Fruit fly (Drosophila melanogaster): Measurements from ENCODE around the gene mtSSB.

The mtSSB gene

dm6 chr3R:16208106-16208780, 3.2 kb upstream of the mtSSB start (continued):
- TF ChIP-seq CG1792 (GFP tag; optimal IDR thresholded peaks at IDR 0.05), result no peak
- peak; percentile 43; the same call in 1 of the 3 replicates for TF ChIP-seq gce (GFP tag; IDR thresholded peaks at IDR 0.05)
- TF ChIP-seq CG5180 (GFP tag; optimal IDR thresholded peaks at IDR 0.05), result peak; percentile 91
- peak; percentile 54 for TF ChIP-seq Nf-YC (tag; optimal IDR thresholded peaks at IDR 0.05)
- no peak for TF ChIP-seq gsb-n (tag; optimal IDR thresholded peaks at IDR 0.05)
- TF ChIP-seq CG17328 (GFP tag; IDR thresholded peaks at IDR 0.05), result no peak
- no peak for TF ChIP-seq fd102C (GFP tag; optimal IDR thresholded peaks at IDR 0.05)
- peak in 1 of 2 experiments; percentile 13 for TF ChIP-seq Hr51 (GFP tag; optimal IDR thresholded peaks at IDR 0.05)
- no peak for TF ChIP-seq CG8290 (GFP tag; optimal IDR thresholded peaks at IDR 0.05)
- TF ChIP-seq CG8290 (tag; optimal IDR thresholded peaks at IDR 0.05), result peak in 1 of 2 experiments; percentile 43
- peak; percentile 25 for TF ChIP-seq CrebB (tag; optimal IDR thresholded peaks at IDR 0.05)
- peak; percentile 88 for TF ChIP-seq pros (GFP tag; optimal IDR thresholded peaks at IDR 0.05)
- TF ChIP-seq dpn (GFP tag; optimal IDR thresholded peaks at IDR 0.05), result no peak
- TF ChIP-seq MBD-R2 (GFP tag; IDR thresholded peaks at IDR 0.05), result 0 out of 2 replicates have a peak, but pooled peaks have one; percentile 16
- TF ChIP-seq Hmr (GFP tag; optimal IDR thresholded peaks at IDR 0.05), result peak; percentile 59
- TF ChIP-seq CG4360 (GFP tag; IDR thresholded peaks at IDR 0.05), result peak; percentile 43; the same call in 1 of the 2 replicates
- TF ChIP-seq CG3726 (GFP tag; IDR thresholded peaks at IDR 0.05), result no peak
- no peak for TF ChIP-seq CG15479 (GFP tag; optimal IDR thresholded peaks at IDR 0.05)
- no peak for TF ChIP-seq fu2 (GFP tag; optimal IDR thresholded peaks at IDR 0.05)
- TF ChIP-seq slbo (GFP tag; IDR thresholded peaks at IDR 0.05), result no peak
- no peak for TF ChIP-seq zfh1 (GFP tag; IDR thresholded peaks at IDR 0.05)
- no peak for TF ChIP-seq CG3065 (GFP tag; optimal IDR thresholded peaks at IDR 0.05)
- peak; percentile 51 for TF ChIP-seq CG34376 (GFP tag; optimal IDR thresholded peaks at IDR 0.05)
- no peak for TF ChIP-seq Xbp1 (GFP tag; optimal IDR thresholded peaks at IDR 0.05)
- TF ChIP-seq CG32772 (GFP tag; IDR thresholded peaks at IDR 0.05), result no peak
- peak; percentile 25; the same call in 1 of the 2 replicates for TF ChIP-seq Bgb (GFP tag; IDR thresholded peaks at IDR 0.05; ENCODE audit: partially characterized antibody)
- peak; percentile 59 for TF ChIP-seq CG32532 (GFP tag; IDR thresholded peaks at IDR 0.05)
- TF ChIP-seq Myb (GFP tag; optimal IDR thresholded peaks at IDR 0.05), result no peak
- TF ChIP-seq bowl (GFP tag; IDR thresholded peaks at IDR 0.05), result no peak
- no peak for TF ChIP-seq CG6654 (GFP tag; optimal IDR thresholded peaks at IDR 0.05)
- TF ChIP-seq CG33213 (GFP tag; optimal IDR thresholded peaks at IDR 0.05), result no peak
- peak; percentile 46 for TF ChIP-seq sug (tag; optimal IDR thresholded peaks at IDR 0.05)
- TF ChIP-seq Fer2 (tag; optimal IDR thresholded peaks at IDR 0.05), result no peak
- no peak for TF ChIP-seq eyg (GFP tag; optimal IDR thresholded peaks at IDR 0.05)
- no peak for TF ChIP-seq tap (tag; optimal IDR thresholded peaks at IDR 0.05)
- TF ChIP-seq onecut (GFP tag; IDR thresholded peaks at IDR 0.05), result no peak
- no peak for TF ChIP-seq CG2120 (GFP tag; optimal IDR thresholded peaks at IDR 0.05)
- TF ChIP-seq pho (GFP tag; optimal IDR thresholded peaks at IDR 0.05), result no peak
- peak; percentile 32 for TF ChIP-seq CG13296 (GFP tag; optimal IDR thresholded peaks at IDR 0.05)
- peak; percentile 41 for TF ChIP-seq CG17359 (tag; optimal IDR thresholded peaks at IDR 0.05)
- TF ChIP-seq CG2199 (GFP tag; IDR thresholded peaks at IDR 0.05), result peak; percentile 92
- TF ChIP-seq vnd (GFP tag; IDR thresholded peaks at IDR 0.05; ENCODE audit: partially characterized antibody), result no peak
- TF ChIP-seq grau (tag; optimal IDR thresholded peaks at IDR 0.05), result peak; percentile 27
- TF ChIP-seq CG2712 (tag; optimal IDR thresholded peaks at IDR 0.05), result peak; percentile 17
- TF ChIP-seq CG31224 (GFP tag; IDR thresholded peaks at IDR 0.05), result peak; percentile 91
- peak; percentile 32 for TF ChIP-seq scrt (GFP tag; optimal IDR thresholded peaks at IDR 0.05)
- no peak for TF ChIP-seq CG17829 (tag; optimal IDR thresholded peaks at IDR 0.05)
- TF ChIP-seq Dp (GFP tag; optimal IDR thresholded peaks at IDR 0.05), result no peak
- TF ChIP-seq pnt (GFP tag; optimal IDR thresholded peaks at IDR 0.05), result no peak
- no peak for TF ChIP-seq CG1233 (GFP tag; optimal IDR thresholded peaks at IDR 0.05)

Measured in whole organism, embryonic.